Worm (Caenorhabditis elegans): ENCODE results near the gene hil-4.

ce11 chrV:4720884-4721464 is 33.1 kb upstream of the hil-4 start:
- TF ChIP-seq nhr-76 (tag; optimal IDR thresholded peaks at IDR 0.05) (no peak), nhr-237 (tag; optimal IDR thresholded peaks at IDR 0.05) (no peak), skn-1 (tag; optimal IDR thresholded peaks at IDR 0.05) (no peak), ztf-11 (tag; optimal IDR thresholded peaks at IDR 0.05) (no peak), nhr-28 (tag; optimal IDR thresholded peaks at IDR 0.05) (no peak), snpc-4 (tag; optimal IDR thresholded peaks at IDR 0.05) (no peak)

All from whole organism, L3 larva.